Fruit fly (Drosophila melanogaster) S2 (cell line): ENCODE measurements around the gene alph.

Experiments used
- CG8478 ChIP-seq: fragments of >200 bp; optimal IDR thresholded peaks from 2 replicates; lab custom pipeline; 2018
- CTCF ChIP-seq, 2 experiments: fragments of >200 bp; optimal IDR thresholded peaks; 2 replicates each; lab custom pipeline; 2018

- TF ChIP-seq CG8478 (no peak), CTCF (optimal IDR thresholded peaks at IDR 0.05; lab: Kevin White, UChicago) (no peak)
Measured at dm6 chr3R:29610958-29611357, 19.3 kb downstream of the alph start.
